Fruit fly (Drosophila melanogaster): ENCODE data around the gene CG5800.

Gene CG5800

dm6 chrX:17636001-17636400 is at the start of gene CG5800, which contains the start of gene CG8289:
Gene CG5800, plus strand, starts transcription at chrX:17636281.
Gene CG8289, minus strand, starts transcription at chrX:17636044.
- TF ChIP-seq ttk (optimal IDR thresholded peaks at IDR 0.05) (no peak), insv (optimal IDR thresholded peaks at IDR 0.05) (no peak), psq (optimal IDR thresholded peaks at IDR 0.05) (no peak), Sin3A (optimal IDR thresholded peaks at IDR 0.05) (no peak), h (optimal IDR thresholded peaks at IDR 0.05) (no peak), Myc (optimal IDR thresholded peaks at IDR 0.05) (no peak)

dm6 chrX:17588134-17588533 is 47.9 kb upstream of the CG5800 start:
- TF ChIP-seq ttk (optimal IDR thresholded peaks at IDR 0.05) (no peak), insv (optimal IDR thresholded peaks at IDR 0.05) (no peak), Myc (optimal IDR thresholded peaks at IDR 0.05) (no peak), h (optimal IDR thresholded peaks at IDR 0.05) (no peak), psq (optimal IDR thresholded peaks at IDR 0.05) (no peak), Sin3A (optimal IDR thresholded peaks at IDR 0.05) (no peak)

dm6 chrX:17588565-17588964 is 47.5 kb upstream of the CG5800 start, which contains the start of gene CG12992:
Gene CG12992, plus strand, starts transcription at chrX:17588865.
- TF ChIP-seq insv (optimal IDR thresholded peaks at IDR 0.05) (no peak), psq (optimal IDR thresholded peaks at IDR 0.05) (no peak), Sin3A (optimal IDR thresholded peaks at IDR 0.05) (no peak), ttk (optimal IDR thresholded peaks at IDR 0.05) (no peak), Myc (optimal IDR thresholded peaks at IDR 0.05) (no peak), h (optimal IDR thresholded peaks at IDR 0.05) (no peak)

- TF ChIP-seq psq (optimal IDR thresholded peaks at IDR 0.05): no peak
- TF ChIP-seq h (optimal IDR thresholded peaks at IDR 0.05): no peak
- no peak for TF ChIP-seq Myc (optimal IDR thresholded peaks at IDR 0.05)
- no peak for TF ChIP-seq Sin3A (optimal IDR thresholded peaks at IDR 0.05)
- TF ChIP-seq insv (optimal IDR thresholded peaks at IDR 0.05): no peak
- no peak for TF ChIP-seq ttk (optimal IDR thresholded peaks at IDR 0.05)
Observed at dm6 chrX:17594745-17595144, 41.3 kb upstream of the CG5800 start.

dm6 chrX:17595822-17596221 is 40.3 kb upstream of the CG5800 start:
- TF ChIP-seq h (optimal IDR thresholded peaks at IDR 0.05) (no peak), ttk (optimal IDR thresholded peaks at IDR 0.05) (no peak), insv (optimal IDR thresholded peaks at IDR 0.05) (no peak), Sin3A (optimal IDR thresholded peaks at IDR 0.05) (no peak), Myc (optimal IDR thresholded peaks at IDR 0.05) (no peak), psq (optimal IDR thresholded peaks at IDR 0.05) (no peak)

dm6 chrX:17597622-17598021 is 38.5 kb upstream of the CG5800 start:
- no peak for TF ChIP-seq insv (optimal IDR thresholded peaks at IDR 0.05)
- TF ChIP-seq h (optimal IDR thresholded peaks at IDR 0.05): no peak
- TF ChIP-seq Myc (optimal IDR thresholded peaks at IDR 0.05): no peak
- no peak for TF ChIP-seq ttk (optimal IDR thresholded peaks at IDR 0.05)
- no peak for TF ChIP-seq psq (optimal IDR thresholded peaks at IDR 0.05)
- no peak for TF ChIP-seq Sin3A (optimal IDR thresholded peaks at IDR 0.05)

- TF ChIP-seq Sin3A (optimal IDR thresholded peaks at IDR 0.05): no peak
- no peak for TF ChIP-seq h (optimal IDR thresholded peaks at IDR 0.05)
- TF ChIP-seq psq (optimal IDR thresholded peaks at IDR 0.05): no peak
- no peak for TF ChIP-seq ttk (optimal IDR thresholded peaks at IDR 0.05)
- no peak for TF ChIP-seq Myc (optimal IDR thresholded peaks at IDR 0.05)
- no peak for TF ChIP-seq insv (optimal IDR thresholded peaks at IDR 0.05)
Observed at dm6 chrX:17599330-17599729, 36.8 kb upstream of the CG5800 start, which contains the start of gene X11L. Gene X11L, plus strand, starts transcription at chrX:17599608.

- no peak for TF ChIP-seq Myc (optimal IDR thresholded peaks at IDR 0.05)
- no peak for TF ChIP-seq psq (optimal IDR thresholded peaks at IDR 0.05)
- TF ChIP-seq Sin3A (optimal IDR thresholded peaks at IDR 0.05): no peak
- TF ChIP-seq ttk (optimal IDR thresholded peaks at IDR 0.05): no peak
- TF ChIP-seq insv (optimal IDR thresholded peaks at IDR 0.05): no peak
- TF ChIP-seq h (optimal IDR thresholded peaks at IDR 0.05): no peak
Observed at dm6 chrX:17602466-17602865, 33.6 kb upstream of the CG5800 start.

dm6 chrX:17611455-17611854 is 24.6 kb upstream of the CG5800 start:
- TF ChIP-seq Myc (optimal IDR thresholded peaks at IDR 0.05): no peak
- no peak for TF ChIP-seq Sin3A (optimal IDR thresholded peaks at IDR 0.05)
- no peak for TF ChIP-seq ttk (optimal IDR thresholded peaks at IDR 0.05)
- TF ChIP-seq psq (optimal IDR thresholded peaks at IDR 0.05): no peak
- no peak for TF ChIP-seq insv (optimal IDR thresholded peaks at IDR 0.05)
- no peak for TF ChIP-seq h (optimal IDR thresholded peaks at IDR 0.05)

dm6 chrX:17622187-17622586 is 13.9 kb upstream of the CG5800 start:
- TF ChIP-seq h (optimal IDR thresholded peaks at IDR 0.05) (no peak), Myc (optimal IDR thresholded peaks at IDR 0.05) (no peak), insv (optimal IDR thresholded peaks at IDR 0.05) (no peak), Sin3A (optimal IDR thresholded peaks at IDR 0.05) (no peak), ttk (optimal IDR thresholded peaks at IDR 0.05) (no peak), psq (optimal IDR thresholded peaks at IDR 0.05) (no peak)

- TF ChIP-seq Sin3A (optimal IDR thresholded peaks at IDR 0.05) (no peak), psq (optimal IDR thresholded peaks at IDR 0.05) (no peak), h (optimal IDR thresholded peaks at IDR 0.05) (no peak), Myc (optimal IDR thresholded peaks at IDR 0.05) (no peak), ttk (optimal IDR thresholded peaks at IDR 0.05) (no peak), insv (optimal IDR thresholded peaks at IDR 0.05) (no peak)
Observed at dm6 chrX:17624223-17624982, 11.7 kb upstream of the CG5800 start.

- TF ChIP-seq Sin3A (optimal IDR thresholded peaks at IDR 0.05) (no peak), insv (optimal IDR thresholded peaks at IDR 0.05) (no peak), psq (optimal IDR thresholded peaks at IDR 0.05) (no peak), h (optimal IDR thresholded peaks at IDR 0.05) (no peak), Myc (optimal IDR thresholded peaks at IDR 0.05) (no peak), ttk (optimal IDR thresholded peaks at IDR 0.05) (no peak)
Observed at dm6 chrX:17624983-17625401, 11.1 kb upstream of the CG5800 start.
